Worm (Caenorhabditis elegans): Measurements from ENCODE around the gene C16D9.4.

The C16D9.4 gene

ce11 chrV:8238290-8238689 is 4.4 kb downstream of the C16D9.4 start, which contains the start of gene rol-3:
Gene rol-3 (minus strand): TSS chrV:8238409.
- TF ChIP-seq F57A8.1 (GFP tag; optimal IDR thresholded peaks at IDR 0.05), result no peak
- no peak for TF ChIP-seq cebp-2 (GFP tag; IDR thresholded peaks at IDR 0.05)
- no peak for TF ChIP-seq akir-1 (GFP tag; optimal IDR thresholded peaks at IDR 0.05)

ce11 chrV:8235331-8235730 is 7.4 kb downstream of the C16D9.4 start:
- no peak for TF ChIP-seq somi-1 (GFP tag; optimal IDR thresholded peaks at IDR 0.05)
- TF ChIP-seq dox-1 (GFP tag; IDR thresholded peaks at IDR 0.05), result no peak; the same call in 1 of the 2 replicates
- no peak for TF ChIP-seq F55B11.4 (tag; optimal IDR thresholded peaks at IDR 0.05; ENCODE audit: borderline replicate concordance, insufficient read depth)
- no peak for TF ChIP-seq B0336.3 (GFP tag; IDR thresholded peaks at IDR 0.05)
- 0 out of 2 replicates have a peak, but pooled peaks have one; percentile 36 for TF ChIP-seq Y56A3A.18 (GFP tag; IDR thresholded peaks at IDR 0.05)
- TF ChIP-seq zfh-2 (GFP tag; conservative IDR thresholded peaks at IDR 0.05), result no peak
- TF ChIP-seq F22D6.2 (tag; optimal IDR thresholded peaks at IDR 0.05), result no peak
- TF ChIP-seq Y67H2A.10 (GFP tag; conservative IDR thresholded peaks at IDR 0.05), result no peak
- TF ChIP-seq B0261.1 (tag; optimal IDR thresholded peaks at IDR 0.05), result peak; percentile 77
- TF ChIP-seq sdz-38 (tag; optimal IDR thresholded peaks at IDR 0.05), result no peak
- TF ChIP-seq dpff-1 (tag; optimal IDR thresholded peaks at IDR 0.05), result no peak
- 0 out of 2 replicates have a peak, but pooled peaks have one; percentile 29 for TF ChIP-seq attf-6 (GFP tag; IDR thresholded peaks at IDR 0.05)
- TF ChIP-seq ceh-100 (GFP tag; IDR thresholded peaks at IDR 0.05), result 0 out of 2 replicates have a peak, but pooled peaks have one; percentile 42
- TF ChIP-seq xnd-1 (tag; optimal IDR thresholded peaks at IDR 0.05), result no peak
- TF ChIP-seq lin-35 (GFP tag; optimal IDR thresholded peaks at IDR 0.05), result no peak
- TF ChIP-seq gei-17 (GFP tag; optimal IDR thresholded peaks at IDR 0.05), result no peak
- TF ChIP-seq nhr-27 (tag; optimal IDR thresholded peaks at IDR 0.05), result no peak
- peak; percentile 4 for TF ChIP-seq ZK185.1 (tag; optimal IDR thresholded peaks at IDR 0.05; ENCODE audit: poor library complexity, severe bottlenecking)
- peak; percentile 63 for TF ChIP-seq die-1 (tag; optimal IDR thresholded peaks at IDR 0.05)
- no peak for TF ChIP-seq tbx-9 (tag; optimal IDR thresholded peaks at IDR 0.05; ENCODE audit: borderline replicate concordance)
- no peak for TF ChIP-seq bed-2 (GFP tag; IDR thresholded peaks at IDR 0.05)
- TF ChIP-seq Y53G8AR.9 (GFP tag; conservative IDR thresholded peaks at IDR 0.05), result no peak
- TF ChIP-seq rec-8 (tag; optimal IDR thresholded peaks at IDR 0.05), result no peak
- TF ChIP-seq ztf-18 (tag; optimal IDR thresholded peaks at IDR 0.05), result peak; percentile 43
- TF ChIP-seq egrh-3 (GFP tag; IDR thresholded peaks at IDR 0.05), result 0 out of 2 replicates have a peak, but pooled peaks have one; percentile 31
- TF ChIP-seq cebp-2 (GFP tag; IDR thresholded peaks at IDR 0.05), result no peak
- no peak for TF ChIP-seq dpl-1 (GFP tag; optimal IDR thresholded peaks at IDR 0.05)
- no peak for TF ChIP-seq lir-1 (GFP tag; conservative IDR thresholded peaks at IDR 0.05)
- no peak for TF ChIP-seq hlh-26 (GFP tag; conservative IDR thresholded peaks at IDR 0.05)
- TF ChIP-seq nfyb-1 (GFP tag; IDR thresholded peaks at IDR 0.05), result peak; percentile 72; the same call in 1 of the 2 replicates
- peak; percentile 58; the same call in 1 of the 2 replicates for TF ChIP-seq ceh-40 (GFP tag; IDR thresholded peaks at IDR 0.05)
- TF ChIP-seq F49E8.2 (tag; optimal IDR thresholded peaks at IDR 0.05; ENCODE audit: insufficient read depth), result no peak
- no peak for TF ChIP-seq pha-4 (tag; optimal IDR thresholded peaks at IDR 0.05)
- TF ChIP-seq cebp-1 (GFP tag; IDR thresholded peaks at IDR 0.05), result no peak
- TF ChIP-seq cebp-1 (tag; optimal IDR thresholded peaks at IDR 0.05), result no peak
- no peak for TF ChIP-seq egl-44 (GFP tag; IDR thresholded peaks at IDR 0.05)
- no peak for TF ChIP-seq bed-1 (GFP tag; IDR thresholded peaks at IDR 0.05)
- TF ChIP-seq ets-4 (GFP tag; optimal IDR thresholded peaks at IDR 0.05), result no peak
- TF ChIP-seq ztf-26 (tag; optimal IDR thresholded peaks at IDR 0.05), result no peak
- peak in 1 of 2 experiments; percentile 38 for TF ChIP-seq let-607 (tag; optimal IDR thresholded peaks at IDR 0.05)
- no peak for TF ChIP-seq unc-62 (GFP tag; optimal IDR thresholded peaks at IDR 0.05)
- TF ChIP-seq ztf-25 (GFP tag; IDR thresholded peaks at IDR 0.05), result no peak
- TF ChIP-seq akir-1 (GFP tag; optimal IDR thresholded peaks at IDR 0.05), result no peak
- TF ChIP-seq him-1 (tag; optimal IDR thresholded peaks at IDR 0.05), result peak; percentile 76
- no peak for TF ChIP-seq B0019.2 (GFP tag; conservative IDR thresholded peaks at IDR 0.05)
